Worm (Caenorhabditis elegans): ENCODE results near the gene Y39G8B.1.

- no peak for TF ChIP-seq hlh-1 (tag; optimal IDR thresholded peaks at IDR 0.05)
- no peak for TF ChIP-seq nhr-237 (tag; optimal IDR thresholded peaks at IDR 0.05)
- no peak for TF ChIP-seq elt-1 (tag; optimal IDR thresholded peaks at IDR 0.05; ENCODE audit: borderline replicate concordance, insufficient read depth)
- no peak for TF ChIP-seq unc-62 (GFP tag; optimal IDR thresholded peaks at IDR 0.05)
- TF ChIP-seq snpc-4 (tag; optimal IDR thresholded peaks at IDR 0.05), result no peak
- TF ChIP-seq unc-39 (tag; optimal IDR thresholded peaks at IDR 0.05), result no peak
Observed at ce11 chrII:13964325-13964724, 9.3 kb downstream of the Y39G8B.1 start.

Measured in whole organism, mixed stage, embryonic.